Worm (Caenorhabditis elegans): ENCODE measurements around the gene T22D1.5.

Gene T22D1.5

ce11 chrIV:6937548-6937947 lies 33.8 kb downstream of the T22D1.5 start, which contains the start of gene npr-12:
npr-12 (minus strand) TSS chrIV:6937648.
- no peak for TF ChIP-seq F13C5.2 (tag; optimal IDR thresholded peaks at IDR 0.05)
- TF ChIP-seq B0310.2 (tag; optimal IDR thresholded peaks at IDR 0.05) = no peak
- TF ChIP-seq hnd-1 (tag; optimal IDR thresholded peaks at IDR 0.05) = no peak
- no peak for TF ChIP-seq ceh-13 (GFP tag; optimal IDR thresholded peaks at IDR 0.05)
- no peak for TF ChIP-seq ets-7 (tag; optimal IDR thresholded peaks at IDR 0.05)
- no peak for TF ChIP-seq aly-1 (tag; optimal IDR thresholded peaks at IDR 0.05)
- no peak for TF ChIP-seq sea-1 (GFP tag; conservative IDR thresholded peaks at IDR 0.05)
- TF ChIP-seq hmbx-1 (tag; optimal IDR thresholded peaks at IDR 0.05) = no peak
- no peak for TF ChIP-seq tbx-37 (GFP tag; conservative IDR thresholded peaks at IDR 0.05)
- TF ChIP-seq tra-4 (tag; optimal IDR thresholded peaks at IDR 0.05) = no peak

- no peak for TF ChIP-seq tbx-37 (GFP tag; conservative IDR thresholded peaks at IDR 0.05)
- no peak for TF ChIP-seq B0310.2 (tag; optimal IDR thresholded peaks at IDR 0.05)
- no peak for TF ChIP-seq ceh-13 (GFP tag; optimal IDR thresholded peaks at IDR 0.05)
- TF ChIP-seq ama-1 (optimal IDR thresholded peaks at IDR 0.05) = no peak
- TF ChIP-seq hmbx-1 (tag; optimal IDR thresholded peaks at IDR 0.05) = no peak
- no peak for TF ChIP-seq hmg-4 (GFP tag; optimal IDR thresholded peaks at IDR 0.05)
- no peak for TF ChIP-seq scrt-1 (GFP tag; IDR thresholded peaks at IDR 0.05)
- no peak for TF ChIP-seq aly-1 (tag; optimal IDR thresholded peaks at IDR 0.05)
- TF ChIP-seq ceh-36 (tag; optimal IDR thresholded peaks at IDR 0.05) = no peak
- TF ChIP-seq F13C5.2 (tag; optimal IDR thresholded peaks at IDR 0.05) = no peak
- TF ChIP-seq tbx-11 (GFP tag; IDR thresholded peaks at IDR 0.05) = no peak
- no peak for TF ChIP-seq ets-7 (tag; optimal IDR thresholded peaks at IDR 0.05)
- TF ChIP-seq tra-4 (tag; optimal IDR thresholded peaks at IDR 0.05) = no peak
- no peak for TF ChIP-seq hnd-1 (tag; optimal IDR thresholded peaks at IDR 0.05)
- TF ChIP-seq pes-1 (GFP tag; IDR thresholded peaks at IDR 0.05) = no peak
- no peak for TF ChIP-seq sea-1 (GFP tag; conservative IDR thresholded peaks at IDR 0.05)
- TF ChIP-seq flt-1 (GFP tag; IDR thresholded peaks at IDR 0.05) = no peak
Observed at ce11 chrIV:6941101-6941500, 37.4 kb downstream of the T22D1.5 start.

ce11 chrIV:6946832-6947231 lies 43.1 kb downstream of the T22D1.5 start:
- TF ChIP-seq tbx-11 (GFP tag; IDR thresholded peaks at IDR 0.05) (no peak), F13C5.2 (tag; optimal IDR thresholded peaks at IDR 0.05) (no peak), ets-7 (tag; optimal IDR thresholded peaks at IDR 0.05) (no peak), sea-1 (GFP tag; conservative IDR thresholded peaks at IDR 0.05) (no peak), tbx-37 (GFP tag; conservative IDR thresholded peaks at IDR 0.05) (no peak), flt-1 (GFP tag; IDR thresholded peaks at IDR 0.05) (no peak)

- TF ChIP-seq sea-1 (GFP tag; conservative IDR thresholded peaks at IDR 0.05) = no peak
- TF ChIP-seq aly-1 (tag; optimal IDR thresholded peaks at IDR 0.05) = no peak
- TF ChIP-seq F13C5.2 (tag; optimal IDR thresholded peaks at IDR 0.05) = no peak
- TF ChIP-seq ets-7 (tag; optimal IDR thresholded peaks at IDR 0.05) = no peak
- no peak for TF ChIP-seq tra-4 (tag; optimal IDR thresholded peaks at IDR 0.05)
- no peak for TF ChIP-seq ceh-36 (tag; optimal IDR thresholded peaks at IDR 0.05)
- no peak for TF ChIP-seq ceh-13 (GFP tag; optimal IDR thresholded peaks at IDR 0.05)
- TF ChIP-seq ama-1 (optimal IDR thresholded peaks at IDR 0.05) = no peak
- no peak for TF ChIP-seq B0310.2 (tag; optimal IDR thresholded peaks at IDR 0.05)
- no peak for TF ChIP-seq flt-1 (GFP tag; IDR thresholded peaks at IDR 0.05)
- TF ChIP-seq hmg-4 (GFP tag; optimal IDR thresholded peaks at IDR 0.05) = no peak
- TF ChIP-seq tbx-11 (GFP tag; IDR thresholded peaks at IDR 0.05) = no peak
- TF ChIP-seq hmbx-1 (tag; optimal IDR thresholded peaks at IDR 0.05) = no peak
- TF ChIP-seq tbx-37 (GFP tag; conservative IDR thresholded peaks at IDR 0.05) = no peak
- no peak for TF ChIP-seq hnd-1 (tag; optimal IDR thresholded peaks at IDR 0.05)
- no peak for TF ChIP-seq scrt-1 (GFP tag; IDR thresholded peaks at IDR 0.05)
- no peak for TF ChIP-seq pes-1 (GFP tag; IDR thresholded peaks at IDR 0.05)
Observed at ce11 chrIV:6951259-6951658, 47.5 kb downstream of the T22D1.5 start.

- TF ChIP-seq flt-1 (GFP tag; IDR thresholded peaks at IDR 0.05) = no peak
- no peak for TF ChIP-seq F13C5.2 (tag; optimal IDR thresholded peaks at IDR 0.05)
Observed at ce11 chrIV:6954682-6955081, 50.9 kb downstream of the T22D1.5 start.

Data from whole organism, early embryonic.